Worm (Caenorhabditis elegans) whole organism, young adult: ENCODE measurements around the gene F09B9.4.

Experiments used
- F39B2.1 ChIP-seq: fragments of 200-800 bp; sonication (Bioruptor generic); IDR thresholded peaks from 2 replicates; pipeline ENCODE4 v1.3.6; 2022; ENCODE audit warnings: missing genetic modification reagents, missing genetic modification characterization, missing compliant biosample characterization
- ama-1 ChIP-seq, 3 experiments: fragments of 150-350 bp in 1 of 3; sonication (generic microtip) in 2 of 3; optimal IDR thresholded peaks; 2 replicates each; lab custom pipeline; 2014 to 2018; ENCODE audit warnings: missing biosample characterization in 2 of 3, missing genetic modification characterization in 2 of 3, missing genetic modification reagents in 2 of 3
- attf-5 ChIP-seq: fragments of 200-800 bp; sonication (Bioruptor generic); optimal IDR thresholded peaks from 2 replicates; lab custom pipeline; 2018; ENCODE audit warnings: mild to moderate bottlenecking, missing genetic modification characterization, missing compliant biosample characterization
- ceh-100 ChIP-seq: fragments of 200-800 bp; sonication (Bioruptor generic); IDR thresholded peaks from 2 replicates; pipeline ENCODE4 v1.3.6; 2022; ENCODE audit warnings: missing genetic modification reagents, missing genetic modification characterization, missing compliant biosample characterization
- egl-44 ChIP-seq: fragments of 200-800 bp; sonication (Bioruptor generic); IDR thresholded peaks from 2 replicates; pipeline ENCODE4 v1.3.6; 2022; ENCODE audit warnings: missing genetic modification reagents, missing genetic modification characterization, missing compliant biosample characterization
- pbrm-1 ChIP-seq: fragments of 200-800 bp; sonication (Bioruptor generic); IDR thresholded peaks from 2 replicates; pipeline ENCODE4 v1.3.6; 2022; ENCODE audit warnings: missing genetic modification reagents, missing genetic modification characterization, missing compliant biosample characterization
- pha-4 ChIP-seq: fragments of 150-350 bp; sonication (generic microtip); optimal IDR thresholded peaks from 2 replicates; lab custom pipeline; 2014; ENCODE audit warnings: missing biosample characterization, missing genetic modification reagents, missing genetic modification characterization
- snpc-1.1 ChIP-seq: sonication (generic microtip); optimal IDR thresholded peaks from 2 replicates; lab custom pipeline; 2017; ENCODE audit warnings: missing genetic modification characterization, mild to moderate bottlenecking, missing compliant biosample characterization, antibody characterized with exemption, moderate library complexity, missing genotype, missing genetic modification reagents; ENCODE audit not compliant: insufficient read depth
- snpc-4 ChIP-seq, 5 experiments: fragments of 150-350 bp in 1 of 5; sonication (generic microtip) in 4 of 5; optimal IDR thresholded peaks; 2 replicates each; lab custom pipeline; 2014 to 2018; ENCODE audit warnings: missing genetic modification characterization in 5 of 5, missing biosample characterization in 3 of 5, antibody characterized with exemption in 2 of 5, mild to moderate bottlenecking in 2 of 5, missing compliant biosample characterization in 2 of 5, missing genotype in 2 of 5, moderate library complexity in 2 of 5, missing genetic modification reagents in 1 of 5
- unc-62 ChIP-seq: fragments of 150-350 bp; optimal IDR thresholded peaks from 2 replicates; lab custom pipeline; 2014; ENCODE audit warnings: missing biosample characterization, missing genetic modification reagents, missing genetic modification characterization

DNA sequence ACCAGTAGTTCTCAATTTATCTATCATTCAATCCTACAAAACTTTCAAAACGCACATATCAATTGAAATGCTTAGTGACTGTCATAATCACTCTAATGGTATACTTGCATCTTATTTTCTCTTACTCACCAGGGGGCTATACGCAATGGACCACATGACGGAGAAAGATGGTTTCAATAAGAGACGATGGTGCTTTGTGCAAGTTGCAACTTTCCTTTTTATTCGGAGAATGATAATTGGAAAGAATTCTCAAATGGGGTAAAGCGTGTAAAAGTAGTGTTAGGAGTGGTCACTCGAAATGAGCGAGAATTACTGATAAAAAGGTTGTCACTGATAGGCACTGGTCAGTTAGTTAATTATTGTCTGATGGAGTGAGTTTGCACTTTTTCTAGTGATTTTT lies 48.1 kb downstream of the F09B9.4 start:
- no peak for TF ChIP-seq pbrm-1
- no peak for TF ChIP-seq F39B2.1 (GFP tag; lab: Robert Waterston, UW)
- no peak for TF ChIP-seq unc-62 (GFP tag; lab: Kevin White, UChicago)
- TF ChIP-seq snpc-1.1 (tag; lab: Kevin White, UChicago) = no peak
- no peak for TF ChIP-seq ceh-100
- no peak for TF ChIP-seq egl-44
- no peak for TF ChIP-seq pha-4 (tag; lab: Kevin White, UChicago)
- no peak for TF ChIP-seq attf-5
- TF ChIP-seq snpc-4 (GFP tag; optimal IDR thresholded peaks at IDR 0.05; lab: Kevin White, UChicago) = no peak
- TF ChIP-seq snpc-4 (tag; optimal IDR thresholded peaks at IDR 0.05; lab: Kevin White, UChicago) = no peak
- TF ChIP-seq ama-1 (optimal IDR thresholded peaks at IDR 0.05; lab: Kevin White, UChicago) = no peak
- TF ChIP-seq ama-1 (GFP tag; optimal IDR thresholded peaks at IDR 0.05; lab: Kevin White, UChicago) = no peak
